Fruit fly (Drosophila melanogaster): ENCODE results near the gene cv.

cv gene

DNA sequence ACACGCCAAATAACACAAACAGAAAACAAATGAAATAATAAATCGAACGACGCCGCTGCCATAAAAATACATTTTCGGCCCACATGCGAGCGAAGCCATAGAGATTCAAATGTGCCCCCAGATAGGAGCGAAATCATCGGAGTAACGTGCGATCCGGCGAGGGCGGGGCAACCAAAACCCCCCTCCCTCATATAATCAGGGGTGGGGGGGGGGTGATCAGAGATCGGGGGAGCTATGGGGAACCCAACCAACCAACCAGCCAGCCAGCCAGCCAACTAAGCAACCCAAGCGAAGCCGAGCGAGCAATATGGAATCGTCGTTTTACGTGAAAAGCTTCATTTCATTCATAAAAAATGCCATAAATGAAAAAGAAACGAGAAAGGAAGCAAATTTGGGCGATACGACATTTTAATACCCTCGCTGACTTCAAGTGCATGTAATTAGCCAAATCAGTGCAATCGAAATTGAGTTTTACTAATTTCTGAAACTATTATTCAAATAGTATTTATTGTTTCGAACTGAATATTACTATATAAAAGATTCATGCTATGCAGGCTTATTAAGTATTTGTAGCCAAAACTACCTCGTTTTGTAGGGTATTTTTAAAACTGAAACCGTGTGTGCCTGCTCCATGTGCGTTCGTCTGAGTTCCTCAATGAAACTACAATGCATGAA, 10.2 kb downstream of the cv start (continued):
- TF ChIP-seq CG10321 (GFP tag; IDR thresholded peaks at IDR 0.05) (no peak), CG2202 (tag; optimal IDR thresholded peaks at IDR 0.05) (peak; percentile 39), CG11560 (tag; IDR thresholded peaks at IDR 0.05) (no peak), seq (GFP tag; IDR thresholded peaks at IDR 0.05) (peak; percentile 28; the same call in 1 of the 2 replicates), Adf1 (GFP tag; IDR thresholded peaks at IDR 0.05) (no peak), fd3F (GFP tag; optimal IDR thresholded peaks at IDR 0.05) (peak; percentile 40), CG4424 (GFP tag; optimal IDR thresholded peaks at IDR 0.05) (peak; percentile 63), CG7556 (GFP tag; optimal IDR thresholded peaks at IDR 0.05) (peak; percentile 68), Bdp1 (GFP tag; optimal IDR thresholded peaks at IDR 0.05) (no peak), pita (GFP tag; optimal IDR thresholded peaks at IDR 0.05) (no peak), maf-S (GFP tag; optimal IDR thresholded peaks at IDR 0.05) (peak; percentile 2), Hmx (GFP tag; optimal IDR thresholded peaks at IDR 0.05) (no peak), trem (tag; optimal IDR thresholded peaks at IDR 0.05) (peak; percentile 37), CG1233 (GFP tag; optimal IDR thresholded peaks at IDR 0.05) (peak; percentile 24), tll (GFP tag; optimal IDR thresholded peaks at IDR 0.05) (no peak), gt (GFP tag; IDR thresholded peaks at IDR 0.05) (no peak), Nf-YB (GFP tag; optimal IDR thresholded peaks at IDR 0.05) (peak; percentile 39), Rfx (GFP tag; IDR thresholded peaks at IDR 0.05) (peak; percentile 55; the same call in 1 of the 2 replicates), CG3838 (GFP tag; optimal IDR thresholded peaks at IDR 0.05) (no peak), CG3065 (GFP tag; optimal IDR thresholded peaks at IDR 0.05) (no peak), CG17328 (GFP tag; IDR thresholded peaks at IDR 0.05) (peak; percentile 48; the same call in 1 of the 2 replicates), usp (GFP tag; optimal IDR thresholded peaks at IDR 0.05) (no peak), lmd (GFP tag; IDR thresholded peaks at IDR 0.05) (peak; percentile 73), nau (GFP tag; optimal IDR thresholded peaks at IDR 0.05) (no peak), CG5953 (GFP tag; IDR thresholded peaks at IDR 0.05) (0 out of 2 replicates have a peak, but pooled peaks have one; percentile 33), CG13624 (GFP tag; optimal IDR thresholded peaks at IDR 0.05) (no peak), gem (tag; optimal IDR thresholded peaks at IDR 0.05) (peak; percentile 86), onecut (GFP tag; IDR thresholded peaks at IDR 0.05) (no peak), sens (GFP tag) (peak; percentile 90), Myb (GFP tag; optimal IDR thresholded peaks at IDR 0.05) (peak; percentile 4), chinmo (GFP tag; IDR thresholded peaks at IDR 0.05; ENCODE audit: partially characterized antibody) (no peak), exex (tag; optimal IDR thresholded peaks at IDR 0.05) (no peak), ERR (GFP tag; optimal IDR thresholded peaks at IDR 0.05) (no peak), br (optimal IDR thresholded peaks at IDR 0.05) (no peak), Drgx (GFP tag; IDR thresholded peaks at IDR 0.05) (peak; percentile 38), NFAT (GFP tag; IDR thresholded peaks at IDR 0.05) (no peak), Hey (tag; optimal IDR thresholded peaks at IDR 0.05) (no peak), prd (optimal IDR thresholded peaks at IDR 0.05) (no peak), prd (GFP tag; IDR thresholded peaks at IDR 0.05) (peak; percentile 71; the same call in 2 of the 3 replicates), CG12659 (GFP tag; optimal IDR thresholded peaks at IDR 0.05) (peak; percentile 3), CG33213 (GFP tag; optimal IDR thresholded peaks at IDR 0.05) (no peak), CG7839 (tag; optimal IDR thresholded peaks at IDR 0.05) (peak; percentile 76), Kr (GFP tag; optimal IDR thresholded peaks at IDR 0.05) (no peak), CG7745 (tag; optimal IDR thresholded peaks at IDR 0.05) (no peak), ro (GFP tag; IDR thresholded peaks at IDR 0.05) (no peak), Atf-2 (GFP tag; optimal IDR thresholded peaks at IDR 0.05) (no peak), crc (GFP tag; optimal IDR thresholded peaks at IDR 0.05) (peak; percentile 18), unc-4 (GFP tag; IDR thresholded peaks at IDR 0.05; ENCODE audit: partially characterized antibody) (no peak), Gug (GFP tag; IDR thresholded peaks at IDR 0.05) (peak; percentile 43; the same call in 3 of the 4 replicates), gsb-n (tag; optimal IDR thresholded peaks at IDR 0.05) (peak; percentile 49), CG10274 (GFP tag; optimal IDR thresholded peaks at IDR 0.05) (no peak)
